Fruit fly (Drosophila melanogaster): ENCODE measurements around the gene mRNA-cap.
A peak's percentile ranks its signal among the peaks of the same experiment; 100 is the strongest.

The mRNA-cap gene

DNA sequence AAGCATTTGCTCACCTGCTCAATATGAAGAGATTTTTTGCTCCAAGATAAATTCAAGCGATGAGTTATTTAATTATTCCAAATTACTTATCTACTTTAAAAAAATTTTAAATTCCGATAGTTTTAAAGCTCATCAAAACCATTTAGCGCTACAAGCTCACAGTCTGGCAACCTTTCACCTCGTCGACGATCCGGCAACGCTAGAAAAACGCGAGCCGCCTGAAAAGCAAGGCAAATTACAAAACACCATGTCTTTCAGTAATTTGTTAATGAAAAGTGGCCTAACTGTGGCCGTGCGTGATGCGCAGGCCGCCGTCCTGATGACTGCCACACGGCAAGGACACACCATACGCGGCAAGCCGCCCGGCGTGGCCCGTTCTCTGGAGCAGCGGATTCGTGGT lies 16.5 kb downstream of the mRNA-cap start, which contains the start of gene mRpL38:
mRpL38 (plus strand) TSS at position 197 of the 400 bp plus-strand sequence.
- no peak for TF ChIP-seq CG34367 (tag; optimal IDR thresholded peaks at IDR 0.05)
- no peak for TF ChIP-seq fd96Ca (GFP tag; IDR thresholded peaks at IDR 0.05)
- TF ChIP-seq Pif1A (GFP tag; optimal IDR thresholded peaks at IDR 0.05): no peak
- TF ChIP-seq CG4496 (GFP tag; IDR thresholded peaks at IDR 0.05): no peak
- TF ChIP-seq CG8159 (tag; optimal IDR thresholded peaks at IDR 0.05): no peak
- TF ChIP-seq CG13204 (GFP tag; optimal IDR thresholded peaks at IDR 0.05): no peak
- no peak for TF ChIP-seq CG14655 (GFP tag; optimal IDR thresholded peaks at IDR 0.05)
- TF ChIP-seq CG17806 (tag; optimal IDR thresholded peaks at IDR 0.05): no peak
- TF ChIP-seq rn (GFP tag; IDR thresholded peaks at IDR 0.05): no peak
- no peak for TF ChIP-seq EcR (GFP tag; optimal IDR thresholded peaks at IDR 0.05)
- no peak for TF ChIP-seq CG10348 (GFP tag; IDR thresholded peaks at IDR 0.05)
- TF ChIP-seq D1 (tag; optimal IDR thresholded peaks at IDR 0.05): no peak
- TF ChIP-seq Snoo (tag; optimal IDR thresholded peaks at IDR 0.05): no peak
- no peak for TF ChIP-seq CG32121 (GFP tag; IDR thresholded peaks at IDR 0.05)

- no peak for TF ChIP-seq CG4496 (GFP tag; IDR thresholded peaks at IDR 0.05)
- TF ChIP-seq CG8159 (tag; optimal IDR thresholded peaks at IDR 0.05): no peak
- TF ChIP-seq CG12605 (GFP tag; IDR thresholded peaks at IDR 0.05): no peak
- TF ChIP-seq EcR (GFP tag; optimal IDR thresholded peaks at IDR 0.05): no peak
- TF ChIP-seq Snoo (tag; optimal IDR thresholded peaks at IDR 0.05): no peak
- TF ChIP-seq fd96Ca (GFP tag; IDR thresholded peaks at IDR 0.05): no peak
- no peak for TF ChIP-seq gl (tag; optimal IDR thresholded peaks at IDR 0.05)
Observed at dm6 chrX:14225665-14226064, 17.0 kb downstream of the mRNA-cap start, which contains the start of gene CG11674. TSS of gene CG11674 (minus strand) at chrX:14225879.

DNA sequence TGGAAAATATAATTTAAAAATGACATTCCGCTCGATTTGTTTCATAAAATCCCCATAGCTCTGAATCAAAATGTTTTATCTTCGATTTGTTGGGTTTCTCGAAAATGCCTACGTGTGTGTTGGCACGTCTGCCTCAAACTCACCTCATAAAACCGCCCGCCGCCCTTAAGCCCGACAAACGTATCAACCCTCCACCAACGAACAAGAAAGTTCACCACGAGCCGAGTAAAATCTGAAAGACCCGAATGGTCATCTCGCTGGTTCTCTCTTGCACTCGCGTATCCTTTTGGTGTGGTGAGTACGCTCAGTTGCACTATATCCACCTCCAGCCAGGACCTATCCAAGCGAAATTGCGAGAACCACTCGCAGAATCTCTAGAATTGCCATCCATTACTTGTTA lies 20.6 kb downstream of the mRNA-cap start:
- TF ChIP-seq gl (tag; optimal IDR thresholded peaks at IDR 0.05) (no peak), CG14655 (GFP tag; optimal IDR thresholded peaks at IDR 0.05) (no peak), Ets98B (GFP tag; IDR thresholded peaks at IDR 0.05) (no peak), CG8301 (tag; optimal IDR thresholded peaks at IDR 0.05) (no peak), CG4496 (GFP tag; IDR thresholded peaks at IDR 0.05) (no peak), CG17806 (tag; optimal IDR thresholded peaks at IDR 0.05) (no peak), CG13204 (GFP tag; optimal IDR thresholded peaks at IDR 0.05) (no peak), CG34367 (tag; optimal IDR thresholded peaks at IDR 0.05) (no peak), Pif1A (GFP tag; optimal IDR thresholded peaks at IDR 0.05) (no peak), rn (GFP tag; IDR thresholded peaks at IDR 0.05) (no peak), CG32121 (GFP tag; IDR thresholded peaks at IDR 0.05) (no peak)

- TF ChIP-seq CG13204 (GFP tag; optimal IDR thresholded peaks at IDR 0.05) (peak; percentile 7), gl (tag; optimal IDR thresholded peaks at IDR 0.05) (no peak)
Observed at dm6 chrX:14221182-14221581, 21.4 kb downstream of the mRNA-cap start.

dm6 chrX:14218045-14218483 lies 24.6 kb downstream of the mRNA-cap start:
- TF ChIP-seq CG8159 (tag; optimal IDR thresholded peaks at IDR 0.05) (peak; percentile 98), Pif1A (GFP tag; optimal IDR thresholded peaks at IDR 0.05) (peak; percentile 94), CG9948 (tag; optimal IDR thresholded peaks at IDR 0.05) (peak; percentile 97), EcR (GFP tag; optimal IDR thresholded peaks at IDR 0.05) (peak; percentile 93), gl (tag; optimal IDR thresholded peaks at IDR 0.05) (peak; percentile 92), Pif1B (GFP tag; optimal IDR thresholded peaks at IDR 0.05) (peak; percentile 91), CG10348 (GFP tag; IDR thresholded peaks at IDR 0.05) (peak; percentile 59; the same call in 1 of the 2 replicates), CG14655 (GFP tag; optimal IDR thresholded peaks at IDR 0.05) (peak; percentile 95), D1 (tag; optimal IDR thresholded peaks at IDR 0.05) (peak; percentile 95), Snoo (tag; optimal IDR thresholded peaks at IDR 0.05) (peak; percentile 97), CG17806 (tag; optimal IDR thresholded peaks at IDR 0.05) (peak; percentile 98), CG32121 (GFP tag; IDR thresholded peaks at IDR 0.05) (peak; percentile 95), CG15710 (tag; optimal IDR thresholded peaks at IDR 0.05) (peak; percentile 98), CG34367 (tag; optimal IDR thresholded peaks at IDR 0.05) (peak; percentile 97), fd96Ca (GFP tag; IDR thresholded peaks at IDR 0.05) (peak; percentile 86), Ets98B (GFP tag; IDR thresholded peaks at IDR 0.05) (peak; percentile 94), CG13204 (GFP tag; optimal IDR thresholded peaks at IDR 0.05) (peak; percentile 93), CG12605 (GFP tag; IDR thresholded peaks at IDR 0.05) (peak; percentile 96), CG8301 (tag; optimal IDR thresholded peaks at IDR 0.05) (peak; percentile 93), rn (GFP tag; IDR thresholded peaks at IDR 0.05) (peak; percentile 92), CG4496 (GFP tag; IDR thresholded peaks at IDR 0.05) (peak; percentile 97)

DNA sequence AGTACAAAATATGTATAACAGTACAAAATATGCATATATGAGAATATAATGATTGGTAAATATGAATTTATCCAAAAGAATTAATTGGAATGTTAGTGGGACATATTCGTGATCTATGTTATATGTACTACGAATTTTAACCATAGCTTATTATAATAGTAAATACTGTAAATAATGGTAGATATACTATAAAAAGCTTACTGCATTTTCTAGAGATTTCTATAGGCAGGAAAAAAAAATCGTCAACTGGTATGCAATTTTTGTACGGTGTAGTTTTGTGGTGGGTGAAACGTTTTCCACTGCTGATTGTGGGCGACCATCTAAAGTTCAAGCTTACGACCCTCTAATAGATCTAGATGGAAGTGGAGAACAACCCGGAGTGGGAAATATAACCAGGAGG lies 25.8 kb downstream of the mRNA-cap start:
- 0 out of 3 replicates have a peak, but pooled peaks have one; percentile 7 for TF ChIP-seq CG4496 (GFP tag; IDR thresholded peaks at IDR 0.05)
- TF ChIP-seq CG13204 (GFP tag; optimal IDR thresholded peaks at IDR 0.05): no peak
- peak; percentile 16 for TF ChIP-seq CG8301 (tag; optimal IDR thresholded peaks at IDR 0.05)

dm6 chrX:14215834-14216233 lies 26.8 kb downstream of the mRNA-cap start:
- 0 out of 3 replicates have a peak, but pooled peaks have one; percentile 21 for TF ChIP-seq CG4496 (GFP tag; IDR thresholded peaks at IDR 0.05)
- no peak for TF ChIP-seq CG17806 (tag; optimal IDR thresholded peaks at IDR 0.05)
- no peak for TF ChIP-seq CG34367 (tag; optimal IDR thresholded peaks at IDR 0.05)
- no peak for TF ChIP-seq CG9948 (tag; optimal IDR thresholded peaks at IDR 0.05)
- no peak for TF ChIP-seq CG13204 (GFP tag; optimal IDR thresholded peaks at IDR 0.05)
- TF ChIP-seq fd96Ca (GFP tag; IDR thresholded peaks at IDR 0.05): no peak; the same call in 2 of the 3 replicates
- TF ChIP-seq D1 (tag; optimal IDR thresholded peaks at IDR 0.05): no peak
- TF ChIP-seq CG12605 (GFP tag; IDR thresholded peaks at IDR 0.05): peak; percentile 27; the same call in 1 of the 2 replicates
- TF ChIP-seq CG15710 (tag; optimal IDR thresholded peaks at IDR 0.05): peak; percentile 6
- no peak for TF ChIP-seq Pif1A (GFP tag; optimal IDR thresholded peaks at IDR 0.05)
- no peak for TF ChIP-seq CG10348 (GFP tag; IDR thresholded peaks at IDR 0.05)
- TF ChIP-seq CG14655 (GFP tag; optimal IDR thresholded peaks at IDR 0.05): peak; percentile 43
- TF ChIP-seq CG32121 (GFP tag; IDR thresholded peaks at IDR 0.05): peak; percentile 51
- TF ChIP-seq Ets98B (GFP tag; IDR thresholded peaks at IDR 0.05): peak; percentile 31; the same call in 1 of the 2 replicates
- TF ChIP-seq CG8301 (tag; optimal IDR thresholded peaks at IDR 0.05): peak; percentile 31

Data from whole organism, pupa.